Worm (Caenorhabditis elegans) whole organism, L2 larva: ENCODE measurements around the gene enu-3.2.

Source experiments
- R02D3.7 ChIP-seq: fragments of 150-350 bp; optimal IDR thresholded peaks from 2 replicates; lab custom pipeline; 2014; ENCODE audit warnings: missing biosample characterization, missing genetic modification characterization
- aly-2 ChIP-seq: fragments of 150-350 bp; optimal IDR thresholded peaks from 2 replicates; lab custom pipeline; 2014; ENCODE audit warnings: missing biosample characterization, missing genetic modification characterization
- ama-1 ChIP-seq: fragments of 150-350 bp; optimal IDR thresholded peaks from 2 replicates; lab custom pipeline; 2018; ENCODE audit warnings: inconsistent platforms
- crh-2 ChIP-seq: sonication (generic microtip); optimal IDR thresholded peaks from 2 replicates; lab custom pipeline; 2017; ENCODE audit warnings: missing biosample characterization, missing genetic modification characterization
- egl-27 ChIP-seq: sonication (generic microtip); optimal IDR thresholded peaks from 3 replicates; lab custom pipeline; 2017; ENCODE audit warnings: missing biosample characterization, missing genetic modification reagents, missing genetic modification characterization
- lsy-2 ChIP-seq, 2 experiments: fragments of 150-350 bp in 1 of 2; sonication (generic microtip) in 1 of 2; optimal IDR thresholded peaks; 2 replicates each; lab custom pipeline; 2014 to 2017; ENCODE audit warnings: missing biosample characterization in 2 of 2, missing genetic modification characterization in 2 of 2
- mdl-1 ChIP-seq, 2 experiments: fragments of 150-350 bp in 1 of 2; sonication (generic microtip) in 1 of 2; optimal IDR thresholded peaks; 2 replicates each; lab custom pipeline; 2017; ENCODE audit warnings: missing biosample characterization in 2 of 2, missing genetic modification characterization in 2 of 2
- nhr-77 ChIP-seq: fragments of 150-350 bp; optimal IDR thresholded peaks from 2 replicates; lab custom pipeline; 2014; ENCODE audit warnings: missing biosample characterization, missing genetic modification characterization
- unc-62 ChIP-seq: fragments of 150-350 bp; optimal IDR thresholded peaks from 2 replicates; lab custom pipeline; 2014; ENCODE audit warnings: missing biosample characterization, missing genetic modification reagents, missing genetic modification characterization
- ztf-4 ChIP-seq: fragments of 150-350 bp; optimal IDR thresholded peaks from 2 replicates; lab custom pipeline; 2014; ENCODE audit warnings: missing biosample characterization, missing genetic modification characterization

DNA sequence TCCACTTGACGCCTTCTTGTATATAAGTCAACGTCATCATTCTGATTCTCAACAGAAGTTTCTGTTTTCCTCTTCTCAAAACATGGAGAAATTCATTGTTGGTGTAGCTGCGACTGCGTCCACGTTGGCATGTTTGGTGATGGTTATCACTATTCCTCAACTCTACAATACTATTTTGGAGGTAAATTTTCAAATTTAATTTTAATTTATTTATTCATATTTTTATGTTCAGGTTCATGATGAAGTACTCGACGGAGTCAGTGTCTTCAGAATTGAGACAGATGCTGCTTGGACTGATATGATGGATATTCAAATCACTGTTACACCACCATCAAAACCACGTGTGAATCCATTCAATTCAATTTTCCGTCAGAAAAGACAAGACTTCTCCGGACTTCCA is 36.9 kb downstream of the enu-3.2 start, which contains the start of gene col-89:
- TF ChIP-seq ama-1, result no peak
- TF ChIP-seq egl-27, result no peak
- TF ChIP-seq unc-62 (GFP tag; lab: Kevin White, UChicago), result no peak
- TF ChIP-seq nhr-77 (tag; lab: Kevin White, UChicago), result no peak
- no peak for TF ChIP-seq ztf-4 (tag; lab: Kevin White, UChicago)
- no peak for TF ChIP-seq R02D3.7 (tag; lab: Kevin White, UChicago)
- TF ChIP-seq mdl-1 (tag; optimal IDR thresholded peaks at IDR 0.05; lab: Kevin White, UChicago), result no peak
- no peak for TF ChIP-seq lsy-2 (tag; optimal IDR thresholded peaks at IDR 0.05; lab: Kevin White, UChicago)
- no peak for TF ChIP-seq crh-2 (tag; lab: Kevin White, UChicago)
- no peak for TF ChIP-seq aly-2 (tag; lab: Kevin White, UChicago)
